Worm (Caenorhabditis elegans) whole organism, L3 larva: Measurements from ENCODE around the gene C53C11.1.
A peak's percentile ranks its signal among the peaks of the same experiment; 100 is the strongest.

Experiments used
- aly-2 ChIP-seq: fragments of 150-350 bp; optimal IDR thresholded peaks from 2 replicates; lab custom pipeline; 2014; ENCODE audit warnings: missing biosample characterization, missing genetic modification characterization
- ama-1 ChIP-seq: fragments of 150-350 bp; optimal IDR thresholded peaks from 2 replicates; lab custom pipeline; 2018
- ceh-28 ChIP-seq: fragments of 150-350 bp; optimal IDR thresholded peaks from 2 replicates; lab custom pipeline; 2014; ENCODE audit warnings: missing biosample characterization, missing genetic modification reagents, missing genetic modification characterization
- ceh-82 ChIP-seq: fragments of 150-350 bp; optimal IDR thresholded peaks from 2 replicates; lab custom pipeline; 2014; ENCODE audit warnings: missing biosample characterization, missing genetic modification characterization
- ceh-9 ChIP-seq: sonication (generic microtip); optimal IDR thresholded peaks from 2 replicates; lab custom pipeline; 2018; ENCODE audit warnings: missing biosample characterization, missing genetic modification characterization
- daf-12 ChIP-seq: fragments of 150-350 bp; optimal IDR thresholded peaks from 2 replicates; lab custom pipeline; 2014; ENCODE audit warnings: missing biosample characterization, missing genetic modification reagents, missing genetic modification characterization
- egl-27 ChIP-seq: sonication (generic microtip); optimal IDR thresholded peaks from 4 replicates; lab custom pipeline; 2017; ENCODE audit warnings: missing biosample characterization, missing genetic modification reagents, missing genetic modification characterization
- elt-2 ChIP-seq: sonication (generic microtip); optimal IDR thresholded peaks from 2 replicates; lab custom pipeline; 2016; ENCODE audit warnings: missing genetic modification reagents, mild to moderate bottlenecking, missing genetic modification characterization, missing compliant biosample characterization
- eor-1 ChIP-seq, 2 experiments: fragments of 150-350 bp; optimal IDR thresholded peaks; 2 replicates each; lab custom pipeline; 2014 to 2018; ENCODE audit warnings: missing biosample characterization in 2 of 2, missing genetic modification characterization in 2 of 2
- fkh-10 ChIP-seq: sonication (generic microtip); optimal IDR thresholded peaks from 2 replicates; lab custom pipeline; 2017; ENCODE audit warnings: missing biosample characterization, missing genetic modification reagents, missing genetic modification characterization
- fkh-2 ChIP-seq: fragments of 150-350 bp; optimal IDR thresholded peaks from 2 replicates; lab custom pipeline; 2014; ENCODE audit warnings: missing biosample characterization, missing genetic modification reagents, missing genetic modification characterization
- fos-1 ChIP-seq: fragments of 150-350 bp; optimal IDR thresholded peaks from 2 replicates; lab custom pipeline; 2014; ENCODE audit warnings: missing biosample characterization, missing genetic modification characterization
- hmg-11 ChIP-seq: sonication (generic microtip); optimal IDR thresholded peaks from 2 replicates; lab custom pipeline; 2016; ENCODE audit warnings: missing genetic modification characterization, missing compliant biosample characterization
- lin-15B ChIP-seq: fragments of 150-350 bp; optimal IDR thresholded peaks from 2 replicates; lab custom pipeline; 2014; ENCODE audit warnings: missing biosample characterization, missing genetic modification characterization
- lin-39 ChIP-seq: fragments of 150-350 bp; optimal IDR thresholded peaks from 2 replicates; lab custom pipeline; 2018; ENCODE audit warnings: missing biosample characterization, missing genetic modification reagents, missing genetic modification characterization
- lsy-12 ChIP-seq: sonication (generic microtip); optimal IDR thresholded peaks from 2 replicates; lab custom pipeline; 2016; ENCODE audit warnings: mild to moderate bottlenecking, missing genetic modification characterization, missing compliant biosample characterization
- mdl-1 ChIP-seq: fragments of 150-350 bp; optimal IDR thresholded peaks from 2 replicates; lab custom pipeline; 2014; ENCODE audit warnings: missing biosample characterization, missing genetic modification characterization
- mml-1 ChIP-seq: fragments of 150-350 bp; sonication (generic microtip); optimal IDR thresholded peaks from 3 replicates; lab custom pipeline; 2014; ENCODE audit warnings: missing biosample characterization, missing genetic modification characterization
- nhr-11 ChIP-seq: fragments of 150-350 bp; optimal IDR thresholded peaks from 2 replicates; lab custom pipeline; 2014; ENCODE audit warnings: missing biosample characterization, missing genetic modification characterization
- nhr-12 ChIP-seq: fragments of 150-350 bp; optimal IDR thresholded peaks from 2 replicates; lab custom pipeline; 2014; ENCODE audit warnings: missing biosample characterization, missing genetic modification characterization
- nhr-237 ChIP-seq: fragments of 150-350 bp; optimal IDR thresholded peaks from 2 replicates; lab custom pipeline; 2014; ENCODE audit warnings: missing biosample characterization, missing genetic modification characterization
- nhr-25 ChIP-seq: sonication (generic microtip); optimal IDR thresholded peaks from 2 replicates; lab custom pipeline; 2017; ENCODE audit warnings: missing biosample characterization, missing genetic modification characterization
- nhr-28 ChIP-seq: fragments of 150-350 bp; optimal IDR thresholded peaks from 2 replicates; lab custom pipeline; 2014; ENCODE audit warnings: missing biosample characterization, missing genetic modification characterization
- nhr-43 ChIP-seq: sonication (generic microtip); optimal IDR thresholded peaks from 2 replicates; lab custom pipeline; 2016; ENCODE audit warnings: mild to moderate bottlenecking, missing genetic modification characterization, missing compliant biosample characterization; ENCODE audit not compliant: poor library complexity, severe bottlenecking
- nhr-67 ChIP-seq: fragments of 150-350 bp; optimal IDR thresholded peaks from 2 replicates; lab custom pipeline; 2014; ENCODE audit warnings: missing biosample characterization, missing genetic modification characterization
- nhr-77 ChIP-seq: fragments of 150-350 bp; optimal IDR thresholded peaks from 2 replicates; lab custom pipeline; 2014; ENCODE audit warnings: missing biosample characterization, missing genetic modification characterization
- pha-4 ChIP-seq: fragments of 150-350 bp; optimal IDR thresholded peaks from 2 replicates; lab custom pipeline; 2014; ENCODE audit warnings: missing biosample characterization, missing genetic modification reagents, missing genetic modification characterization
- pqm-1 ChIP-seq: fragments of 150-350 bp; optimal IDR thresholded peaks from 2 replicates; lab custom pipeline; 2017; ENCODE audit warnings: missing biosample characterization, missing genetic modification characterization, inconsistent platforms
- sea-2 ChIP-seq: fragments of 150-350 bp; sonication (generic microtip); optimal IDR thresholded peaks from 4 replicates; lab custom pipeline; 2014; ENCODE audit warnings: missing biosample characterization, missing genetic modification reagents, missing genetic modification characterization
- snpc-4 ChIP-seq: fragments of 150-350 bp; optimal IDR thresholded peaks from 2 replicates; lab custom pipeline; 2014; ENCODE audit warnings: missing biosample characterization, missing genetic modification characterization
- unc-62 ChIP-seq: fragments of 150-350 bp; sonication (generic microtip); optimal IDR thresholded peaks from 4 replicates; lab custom pipeline; 2014; ENCODE audit warnings: missing biosample characterization, missing genetic modification reagents, missing genetic modification characterization
- ztf-11 ChIP-seq: fragments of 150-350 bp; optimal IDR thresholded peaks from 2 replicates; lab custom pipeline; 2014; ENCODE audit warnings: missing biosample characterization, missing genetic modification characterization

Gene C53C11.1

ce11 chrX:17336354-17336753 is 4.2 kb upstream of the C53C11.1 start, which contains the start of gene C53C11.2:
C53C11.2 (plus strand) TSS chrX:17336637.
- TF ChIP-seq mml-1 (tag; lab: Kevin White, UChicago) (no peak), pha-4 (tag; lab: Kevin White, UChicago) (peak; percentile 25), hmg-11 (tag; lab: Kevin White, UChicago) (no peak), elt-2 (peak; percentile 68), pqm-1 (tag; lab: Kevin White, UChicago) (peak; percentile 62), nhr-25 (tag; lab: Kevin White, UChicago) (no peak), unc-62 (GFP tag; lab: Kevin White, UChicago) (no peak), sea-2 (GFP tag; lab: Kevin White, UChicago) (no peak)

ce11 chrX:17338944-17339343 is 1.6 kb upstream of the C53C11.1 start:
- TF ChIP-seq elt-2 (no peak), ama-1 (lab: Kevin White, UChicago) (no peak), daf-12 (no peak), nhr-43 (tag; lab: Kevin White, UChicago) (no peak), nhr-11 (tag; lab: Kevin White, UChicago) (no peak), ztf-11 (no peak), nhr-28 (tag; lab: Kevin White, UChicago) (no peak), lsy-12 (tag; lab: Kevin White, UChicago) (no peak), ceh-28 (tag; lab: Kevin White, UChicago) (no peak), aly-2 (tag; lab: Kevin White, UChicago) (no peak)

- no peak for TF ChIP-seq nhr-43 (tag; lab: Kevin White, UChicago)
- TF ChIP-seq nhr-28 (tag; lab: Kevin White, UChicago): no peak
- no peak for TF ChIP-seq unc-62 (GFP tag; lab: Kevin White, UChicago)
- no peak for TF ChIP-seq pha-4 (tag; lab: Kevin White, UChicago)
- no peak for TF ChIP-seq daf-12
- TF ChIP-seq nhr-237 (tag; lab: Kevin White, UChicago): no peak
- TF ChIP-seq ceh-82: no peak
- no peak for TF ChIP-seq snpc-4
Observed at ce11 chrX:17349411-17349810, 8.8 kb downstream of the C53C11.1 start.

- TF ChIP-seq fkh-10 (GFP tag; lab: Kevin White, UChicago) (peak; percentile 87), nhr-12 (tag; lab: Kevin White, UChicago) (no peak)
Observed at ce11 chrX:17352098-17352497, 11.5 kb downstream of the C53C11.1 start.

- TF ChIP-seq lin-15B (tag; lab: Kevin White, UChicago) (no peak), sea-2 (GFP tag; lab: Kevin White, UChicago) (no peak), egl-27 (tag; lab: Kevin White, UChicago) (no peak), ceh-9 (tag; lab: Kevin White, UChicago) (no peak), nhr-77 (tag; lab: Kevin White, UChicago) (no peak), nhr-43 (tag; lab: Kevin White, UChicago) (no peak), nhr-237 (tag; lab: Kevin White, UChicago) (no peak), eor-1 (tag; optimal IDR thresholded peaks at IDR 0.05; lab: Kevin White, UChicago) (no peak)
Observed at ce11 chrX:17355462-17355861, 14.9 kb downstream of the C53C11.1 start.

ce11 chrX:17356748-17357147 is 16.2 kb downstream of the C53C11.1 start:
- TF ChIP-seq nhr-67 (tag; lab: Kevin White, UChicago): no peak
- no peak for TF ChIP-seq nhr-11 (tag; lab: Kevin White, UChicago)
- TF ChIP-seq lsy-12 (tag; lab: Kevin White, UChicago): no peak
- TF ChIP-seq unc-62 (GFP tag; lab: Kevin White, UChicago): no peak
- no peak for TF ChIP-seq ceh-9 (tag; lab: Kevin White, UChicago)
- no peak for TF ChIP-seq ztf-11
- TF ChIP-seq nhr-28 (tag; lab: Kevin White, UChicago): no peak
- no peak for TF ChIP-seq fkh-2 (tag; lab: Kevin White, UChicago)
- no peak for TF ChIP-seq fos-1 (tag; lab: Kevin White, UChicago)
- TF ChIP-seq mml-1 (tag; lab: Kevin White, UChicago): no peak
- no peak for TF ChIP-seq lin-39 (tag; lab: Kevin White, UChicago)
- TF ChIP-seq elt-2: no peak
- no peak for TF ChIP-seq mdl-1
- no peak for TF ChIP-seq ceh-28 (tag; lab: Kevin White, UChicago)
- TF ChIP-seq pha-4 (tag; lab: Kevin White, UChicago): no peak
